Fruit fly (Drosophila melanogaster) whole organism, embryonic: ENCODE data around the gene Pcd.

Source experiments
- C15 ChIP-seq: fragments of 200-800 bp; sonication (Bioruptor generic); IDR thresholded peaks from 3 replicates; pipeline ENCODE4 v1.3.6; 2022; ENCODE audit warnings: missing biosample characterization, missing genetic modification characterization
- CG12942 ChIP-seq: fragments of 200-800 bp; sonication (Bioruptor generic); optimal IDR thresholded peaks from 3 replicates; lab custom pipeline; 2016; ENCODE audit warnings: missing biosample characterization, missing genetic modification characterization
- CG13296 ChIP-seq: fragments of 200-800 bp; sonication (Bioruptor generic); optimal IDR thresholded peaks from 3 replicates; lab custom pipeline; 2018; ENCODE audit warnings: missing biosample characterization, mild to moderate bottlenecking, missing genetic modification characterization
- CG15696 ChIP-seq: fragments of 200-800 bp; sonication (Bioruptor generic); optimal IDR thresholded peaks from 2 replicates; lab custom pipeline; 2019; ENCODE audit warnings: missing biosample characterization, mild to moderate bottlenecking, missing genetic modification characterization, moderate library complexity
- CG17612 ChIP-seq: fragments of 200-800 bp; sonication (Bioruptor generic); IDR thresholded peaks from 2 replicates; pipeline ENCODE4 v1.3.6; 2022; ENCODE audit warnings: missing biosample characterization, missing genetic modification characterization
- CG18599 ChIP-seq: fragments of 200-800 bp; sonication (Bioruptor generic); optimal IDR thresholded peaks from 3 replicates; lab custom pipeline; 2017; ENCODE audit warnings: missing biosample characterization, missing genetic modification characterization, mild to moderate bottlenecking, moderate library complexity, missing genetic modification reagents
- CG18619 ChIP-seq: fragments of 200-800 bp; sonication (Bioruptor generic); optimal IDR thresholded peaks from 3 replicates; lab custom pipeline; 2017; ENCODE audit warnings: missing biosample characterization, mild to moderate bottlenecking, missing genetic modification characterization
- CG2120 ChIP-seq: fragments of 200-800 bp; sonication (Bioruptor generic); optimal IDR thresholded peaks from 3 replicates; lab custom pipeline; 2016; ENCODE audit warnings: missing biosample characterization, missing genetic modification characterization
- CG2199 ChIP-seq: fragments of 200-800 bp; sonication (Bioruptor generic); IDR thresholded peaks from 3 replicates; pipeline ENCODE4 v1.3.6; 2022; ENCODE audit warnings: missing biosample characterization, missing genetic modification characterization
- CG2202 ChIP-seq: fragments of 200-800 bp; sonication (Bioruptor generic); optimal IDR thresholded peaks from 2 replicates; lab custom pipeline; 2018; ENCODE audit warnings: missing biosample characterization, mild to moderate bottlenecking, missing genetic modification characterization
- CG31365 ChIP-seq: fragments of 200-800 bp; sonication (Bioruptor generic); optimal IDR thresholded peaks from 2 replicates; lab custom pipeline; 2018; ENCODE audit warnings: missing biosample characterization, mild to moderate bottlenecking, missing genetic modification characterization
- CG31441 ChIP-seq: fragments of 200-800 bp; sonication (Bioruptor generic); IDR thresholded peaks from 2 replicates; pipeline ENCODE4 v1.3.6; 2022; ENCODE audit warnings: missing biosample characterization, missing genetic modification characterization
- CG43689 ChIP-seq: fragments of 200-800 bp; sonication (Bioruptor generic); IDR thresholded peaks from 2 replicates; pipeline ENCODE4 v1.3.6; 2022; ENCODE audit warnings: missing biosample characterization, missing genetic modification characterization
- CG5953 ChIP-seq: fragments of 200-800 bp; sonication (Bioruptor generic); IDR thresholded peaks from 2 replicates; pipeline ENCODE4 v1.3.6; 2022; ENCODE audit warnings: missing biosample characterization, missing genetic modification characterization
- CG6813 ChIP-seq: fragments of 200-800 bp; sonication (Bioruptor generic); optimal IDR thresholded peaks from 2 replicates; lab custom pipeline; 2017; ENCODE audit warnings: missing biosample characterization, missing genetic modification characterization, mild to moderate bottlenecking, moderate library complexity, missing genetic modification reagents
- CG7556 ChIP-seq: fragments of 200-800 bp; sonication (Bioruptor generic); optimal IDR thresholded peaks from 2 replicates; lab custom pipeline; 2017; ENCODE audit warnings: missing biosample characterization, mild to moderate bottlenecking, missing genetic modification characterization
- CG7839 ChIP-seq: fragments of 200-800 bp; sonication (Bioruptor generic); optimal IDR thresholded peaks from 3 replicates; lab custom pipeline; 2018; ENCODE audit warnings: missing biosample characterization, mild to moderate bottlenecking, missing genetic modification characterization, moderate library complexity
- CG8290 ChIP-seq, 3 experiments: fragments of 200-800 bp; sonication (Bioruptor generic); optimal IDR thresholded peaks; 2 replicates each; lab custom pipeline; 2016 to 2019; ENCODE audit warnings: missing biosample characterization in 3 of 3, missing genetic modification characterization in 3 of 3, mild to moderate bottlenecking in 2 of 3, moderate library complexity in 1 of 3
- CG8388 ChIP-seq: fragments of 200-800 bp; sonication (Bioruptor generic); optimal IDR thresholded peaks from 2 replicates; lab custom pipeline; 2019; ENCODE audit warnings: missing biosample characterization, mild to moderate bottlenecking, missing genetic modification characterization, moderate library complexity
- Ets97D ChIP-seq: fragments of 200-800 bp; sonication (Bioruptor generic); optimal IDR thresholded peaks from 3 replicates; lab custom pipeline; 2016; ENCODE audit warnings: missing biosample characterization, missing genetic modification characterization
- HmgD ChIP-seq: fragments of 200-800 bp; sonication (Bioruptor generic); optimal IDR thresholded peaks from 3 replicates; lab custom pipeline; 2016; ENCODE audit warnings: missing biosample characterization, missing genetic modification characterization
- Hr3 ChIP-seq: fragments of 200-800 bp; sonication (Bioruptor generic); optimal IDR thresholded peaks from 3 replicates; lab custom pipeline; 2016; ENCODE audit warnings: missing biosample characterization, missing genetic modification characterization
- Lpt ChIP-seq: fragments of >200 bp; optimal IDR thresholded peaks from 2 replicates; lab custom pipeline; 2018; ENCODE audit warnings: missing biosample characterization, missing genetic modification characterization
- Max ChIP-seq: fragments of 200-800 bp; sonication (Bioruptor generic); optimal IDR thresholded peaks from 2 replicates; lab custom pipeline; 2016; ENCODE audit warnings: missing biosample characterization, mild to moderate bottlenecking, missing genetic modification characterization
- Ptx1 ChIP-seq: fragments of 200-800 bp; sonication (Bioruptor generic); IDR thresholded peaks from 2 replicates; pipeline ENCODE4 v1.3.6; 2022; ENCODE audit warnings: missing biosample characterization, missing genetic modification characterization
- Ravus ChIP-seq: fragments of 200-800 bp; sonication (Bioruptor generic); IDR thresholded peaks from 2 replicates; pipeline ENCODE4 v1.3.6; 2022; ENCODE audit warnings: missing biosample characterization, missing genetic modification characterization
- Stat92E ChIP-seq, 3 experiments: fragments of >200 bp in 2 of 3; fragments of 200-800 bp in 1 of 3; sonication (Bioruptor generic) in 1 of 3; optimal IDR thresholded peaks; 2 replicates each; lab custom pipeline; 2017 to 2019; ENCODE audit warnings: missing biosample characterization in 3 of 3, missing genetic modification characterization in 3 of 3, mild to moderate bottlenecking in 1 of 3, moderate library complexity in 1 of 3
- bbx ChIP-seq: fragments of 200-800 bp; sonication (Bioruptor generic); IDR thresholded peaks from 2 replicates; pipeline ENCODE4 v1.3.6; 2022; ENCODE audit warnings: missing biosample characterization, missing genetic modification characterization; ENCODE audit not compliant: partially characterized antibody
- bcd ChIP-seq: fragments of 200-800 bp; sonication (Bioruptor generic); optimal IDR thresholded peaks from 2 replicates; lab custom pipeline; 2017; ENCODE audit warnings: missing biosample characterization, mild to moderate bottlenecking, missing genetic modification characterization
- bsh ChIP-seq, 2 experiments: fragments of 200-800 bp; sonication (Bioruptor generic); optimal IDR thresholded peaks; 2 replicates each; lab custom pipeline; 2017 to 2018; ENCODE audit warnings: mild to moderate bottlenecking in 2 of 2, missing biosample characterization in 2 of 2, missing genetic modification characterization in 2 of 2, moderate library complexity in 1 of 2
- chif ChIP-seq, 2 experiments: fragments of 200-800 bp; sonication (Bioruptor generic); optimal IDR thresholded peaks; 3 replicates each; lab custom pipeline; 2016; ENCODE audit warnings: missing biosample characterization in 2 of 2, missing genetic modification characterization in 2 of 2
- ci ChIP-seq: fragments of 200-800 bp; sonication (Bioruptor generic); IDR thresholded peaks from 3 replicates; pipeline ENCODE4 v1.3.6; 2022; ENCODE audit warnings: missing biosample characterization, missing genetic modification characterization
- dimm ChIP-seq: fragments of 200-800 bp; sonication (Bioruptor generic); IDR thresholded peaks from 2 replicates; pipeline ENCODE4 v1.3.6; 2022; ENCODE audit warnings: missing biosample characterization, missing genetic modification characterization
- dmrt99B ChIP-seq: fragments of 200-800 bp; sonication (Bioruptor generic); optimal IDR thresholded peaks from 2 replicates; lab custom pipeline; 2018; ENCODE audit warnings: missing biosample characterization, mild to moderate bottlenecking, missing genetic modification characterization, moderate library complexity
- en ChIP-seq: fragments of 200-800 bp; sonication (Bioruptor generic); optimal IDR thresholded peaks from 2 replicates; lab custom pipeline; 2016; ENCODE audit warnings: missing biosample characterization, missing genetic modification characterization
- esg ChIP-seq: fragments of 200-800 bp; sonication (Bioruptor generic); conservative IDR thresholded peaks from 2 replicates; pipeline ENCODE4 v1.3.6; 2022; ENCODE audit warnings: missing biosample characterization, missing genetic modification characterization
- her ChIP-seq: fragments of 200-800 bp; sonication (Bioruptor generic); optimal IDR thresholded peaks from 2 replicates; lab custom pipeline; 2016; ENCODE audit warnings: missing biosample characterization, missing genetic modification characterization
- kay ChIP-seq: fragments of 200-800 bp; sonication (Bioruptor generic); optimal IDR thresholded peaks from 2 replicates; lab custom pipeline; 2016; ENCODE audit warnings: missing biosample characterization, missing genetic modification characterization
- lmd ChIP-seq: fragments of 200-800 bp; sonication (Bioruptor generic); IDR thresholded peaks from 2 replicates; pipeline ENCODE4 v1.3.6; 2022; ENCODE audit warnings: missing biosample characterization, missing genetic modification characterization
- maf-S ChIP-seq: fragments of 200-800 bp; sonication (Bioruptor generic); optimal IDR thresholded peaks from 2 replicates; lab custom pipeline; 2016; ENCODE audit warnings: missing biosample characterization, missing genetic modification characterization
- mirr ChIP-seq: fragments of 200-800 bp; sonication (Bioruptor generic); optimal IDR thresholded peaks from 3 replicates; lab custom pipeline; 2018; ENCODE audit warnings: missing biosample characterization, mild to moderate bottlenecking, missing genetic modification characterization
- onecut ChIP-seq: fragments of 200-800 bp; sonication (Bioruptor generic); IDR thresholded peaks from 2 replicates; pipeline ENCODE4 v1.3.6; 2022; ENCODE audit warnings: missing biosample characterization, missing genetic modification characterization
- pum ChIP-seq: fragments of 200-800 bp; sonication (Bioruptor generic); optimal IDR thresholded peaks from 2 replicates; lab custom pipeline; 2016; ENCODE audit warnings: missing biosample characterization, missing genetic modification characterization
- pzg ChIP-seq: fragments of 200-800 bp; sonication (Bioruptor generic); optimal IDR thresholded peaks from 3 replicates; lab custom pipeline; 2018; ENCODE audit warnings: missing biosample characterization, mild to moderate bottlenecking, missing genetic modification characterization, moderate library complexity
- sob ChIP-seq: fragments of 200-800 bp; sonication (Bioruptor generic); IDR thresholded peaks from 2 replicates; pipeline ENCODE4 v1.3.6; 2022; ENCODE audit warnings: missing biosample characterization, missing genetic modification characterization
- stc ChIP-seq: fragments of 200-800 bp; sonication (Bioruptor generic); IDR thresholded peaks from 2 replicates; pipeline ENCODE4 v1.3.6; 2022; ENCODE audit warnings: missing biosample characterization, missing genetic modification characterization
- tll ChIP-seq, 2 experiments: fragments of 200-800 bp in 1 of 2; fragments of >200 bp in 1 of 2; sonication (Bioruptor generic) in 1 of 2; optimal IDR thresholded peaks; 2 replicates each; lab custom pipeline; 2017 to 2019; ENCODE audit warnings: missing biosample characterization in 2 of 2, missing genetic modification characterization in 2 of 2, mild to moderate bottlenecking in 1 of 2, moderate library complexity in 1 of 2
- ttk ChIP-seq: fragments of 200-800 bp; sonication (Bioruptor generic); IDR thresholded peaks from 2 replicates; pipeline ENCODE4 v2.1.2; 2022; ENCODE audit warnings: missing biosample characterization, missing genetic modification characterization
- tup ChIP-seq: fragments of 200-800 bp; sonication (Bioruptor generic); optimal IDR thresholded peaks from 2 replicates; lab custom pipeline; 2016; ENCODE audit warnings: missing biosample characterization, mild to moderate bottlenecking, missing genetic modification characterization, moderate library complexity
- zen ChIP-seq: fragments of 200-800 bp; sonication (Bioruptor generic); optimal IDR thresholded peaks from 3 replicates; lab custom pipeline; 2018; ENCODE audit warnings: missing biosample characterization, mild to moderate bottlenecking, missing genetic modification characterization, moderate library complexity

Gene Pcd

dm6 chr3R:29745056-29745455 lies 22.1 kb downstream of the Pcd start, which contains the start of the genes Wdr24 and IntS11 (continued):
- TF ChIP-seq CG18599 (peak; percentile 84), ci (peak; percentile 89), bcd (GFP tag; lab: Kevin White, UChicago) (peak; percentile 87), Ravus (GFP tag; lab: Robert Waterston, UW) (peak; percentile 68), HmgD (peak; percentile 32), CG2199 (GFP tag; lab: Robert Waterston, UW) (peak; percentile 70; the same call in 2 of the 3 replicates), pum (GFP tag; lab: Kevin White, UChicago) (peak; percentile 52), CG6813 (GFP tag; lab: Kevin White, UChicago) (no peak), C15 (GFP tag; lab: Robert Waterston, UW) (peak; percentile 53), pzg (peak; percentile 73), dmrt99B (tag; lab: Kevin White, UChicago) (no peak), CG18619 (GFP tag; lab: Kevin White, UChicago) (peak; percentile 67), CG2120 (GFP tag; lab: Kevin White, UChicago) (peak; percentile 97), Stat92E (GFP tag; optimal IDR thresholded peaks at IDR 0.05; lab: Kevin White, UChicago) (peak in 1 of 3 experiments; percentile 33), esg (GFP tag; lab: Robert Waterston, UW) (peak; percentile 91), maf-S (GFP tag; lab: Kevin White, UChicago) (peak; percentile 47), kay (GFP tag; lab: Kevin White, UChicago) (peak; percentile 54), bsh (GFP tag; optimal IDR thresholded peaks at IDR 0.05; lab: Kevin White, UChicago) (peak; percentile 70 to 72), chif (GFP tag; optimal IDR thresholded peaks at IDR 0.05; lab: Kevin White, UChicago) (peak; percentile 28 to 71), Lpt (no peak), dimm (GFP tag; lab: Robert Waterston, UW) (peak; percentile 79), CG13296 (GFP tag; lab: Kevin White, UChicago) (peak; percentile 68), en (GFP tag; lab: Kevin White, UChicago) (no peak), CG8290 (GFP tag; optimal IDR thresholded peaks at IDR 0.05; lab: Kevin White, UChicago) (no peak), CG8290 (tag; optimal IDR thresholded peaks at IDR 0.05; lab: Kevin White, UChicago) (peak in 1 of 2 experiments; percentile 96), CG7556 (peak; percentile 71), mirr (peak; percentile 73), Ets97D (GFP tag; lab: Kevin White, UChicago) (peak; percentile 67), ttk (peak; percentile 94), CG7839 (tag; lab: Kevin White, UChicago) (peak; percentile 91), CG31441 (no peak; the same call in 1 of the 2 replicates), Max (GFP tag; lab: Kevin White, UChicago) (peak; percentile 80), zen (tag; lab: Kevin White, UChicago) (peak; percentile 59), her (no peak), lmd (peak; percentile 94), CG2202 (tag; lab: Kevin White, UChicago) (peak; percentile 11), tll (GFP tag; optimal IDR thresholded peaks at IDR 0.05; lab: Kevin White, UChicago) (peak in 1 of 2 experiments; percentile 64), CG43689 (GFP tag; lab: Robert Waterston, UW) (peak; percentile 80), CG8388 (GFP tag; lab: Kevin White, UChicago) (no peak), bbx (no peak), sob (GFP tag; lab: Robert Waterston, UW) (peak; percentile 96), CG15696 (tag; lab: Kevin White, UChicago) (peak; percentile 60), stc (peak; percentile 87), CG5953 (GFP tag; lab: Robert Waterston, UW) (peak; percentile 80; the same call in 1 of the 2 replicates), Ptx1 (GFP tag; lab: Robert Waterston, UW) (peak; percentile 98), Hr3 (GFP tag; lab: Kevin White, UChicago) (peak; percentile 80), CG12942 (GFP tag; lab: Kevin White, UChicago) (peak; percentile 72), CG17612 (peak; percentile 76; the same call in 1 of the 2 replicates), CG31365 (tag; lab: Kevin White, UChicago) (peak; percentile 9), tup (GFP tag; lab: Kevin White, UChicago) (peak; percentile 37), onecut (GFP tag; lab: Robert Waterston, UW) (peak; percentile 23)
